Fruit fly (Drosophila melanogaster) whole organism, embryonic: ENCODE data around the gene CG31638.

Source experiments
- Abd-B ChIP-seq: fragments of 200-800 bp; sonication (Bioruptor generic); optimal IDR thresholded peaks from 2 replicates; lab custom pipeline; 2018; ENCODE audit warnings: missing biosample characterization, mild to moderate bottlenecking, missing genetic modification characterization, moderate library complexity
- Aef1 ChIP-seq: fragments of 200-800 bp; sonication (Bioruptor generic); IDR thresholded peaks from 3 replicates; pipeline ENCODE4 v1.3.6; 2022; ENCODE audit warnings: missing biosample characterization, missing genetic modification characterization
- Atf3 ChIP-seq: fragments of 200-800 bp; sonication (Bioruptor generic); optimal IDR thresholded peaks from 3 replicates; lab custom pipeline; 2016; ENCODE audit warnings: missing biosample characterization, missing genetic modification characterization
- C15 ChIP-seq: fragments of 200-800 bp; sonication (Bioruptor generic); IDR thresholded peaks from 3 replicates; pipeline ENCODE4 v1.3.6; 2022; ENCODE audit warnings: missing biosample characterization, missing genetic modification characterization
- CG10654 ChIP-seq: fragments of 200-800 bp; sonication (Bioruptor generic); optimal IDR thresholded peaks from 2 replicates; lab custom pipeline; 2016; ENCODE audit warnings: missing biosample characterization, missing genetic modification characterization
- CG12659 ChIP-seq: fragments of 200-800 bp; sonication (Bioruptor generic); optimal IDR thresholded peaks from 3 replicates; lab custom pipeline; 2017; ENCODE audit warnings: mild to moderate bottlenecking, missing biosample characterization, missing genetic modification reagents, missing genetic modification characterization
- CG16779 ChIP-seq: fragments of 200-800 bp; sonication (Bioruptor generic); IDR thresholded peaks from 2 replicates; pipeline ENCODE4 v1.3.6; 2022; ENCODE audit warnings: missing biosample characterization, missing genetic modification characterization
- CG17612 ChIP-seq: fragments of 200-800 bp; sonication (Bioruptor generic); IDR thresholded peaks from 2 replicates; pipeline ENCODE4 v1.3.6; 2022; ENCODE audit warnings: missing biosample characterization, missing genetic modification characterization
- CG17829 ChIP-seq: fragments of 200-800 bp; optimal IDR thresholded peaks from 2 replicates; lab custom pipeline; 2019; ENCODE audit warnings: missing biosample characterization, mild to moderate bottlenecking, missing genetic modification characterization, moderate library complexity
- CG2875 ChIP-seq: fragments of 200-800 bp; sonication (Bioruptor generic); optimal IDR thresholded peaks from 2 replicates; lab custom pipeline; 2017; ENCODE audit warnings: missing biosample characterization, mild to moderate bottlenecking, missing genetic modification characterization, missing genetic modification reagents
- CG30431 ChIP-seq: fragments of 200-800 bp; sonication (Bioruptor generic); optimal IDR thresholded peaks from 2 replicates; lab custom pipeline; 2017; ENCODE audit warnings: missing biosample characterization, missing genetic modification characterization
- CG31224 ChIP-seq: fragments of 200-800 bp; sonication (Bioruptor generic); IDR thresholded peaks from 2 replicates; pipeline ENCODE4 v1.3.6; 2022; ENCODE audit warnings: missing biosample characterization, missing genetic modification characterization
- CG6272 ChIP-seq: fragments of 200-800 bp; sonication (Bioruptor generic); IDR thresholded peaks from 2 replicates; pipeline ENCODE4 v1.3.6; 2022; ENCODE audit warnings: missing biosample characterization, missing genetic modification characterization
- CG6791 ChIP-seq: fragments of 200-800 bp; sonication (Bioruptor generic); IDR thresholded peaks from 3 replicates; pipeline ENCODE4 v1.3.6; 2022; ENCODE audit warnings: missing biosample characterization, missing genetic modification characterization; ENCODE audit not compliant: partially characterized antibody
- CG7271 ChIP-seq: fragments of 200-800 bp; sonication (Bioruptor generic); optimal IDR thresholded peaks from 2 replicates; lab custom pipeline; 2018; ENCODE audit warnings: missing biosample characterization, mild to moderate bottlenecking, missing genetic modification characterization, moderate library complexity
- CG7372 ChIP-seq: fragments of 200-800 bp; sonication (Bioruptor generic); IDR thresholded peaks from 2 replicates; pipeline ENCODE4 v1.3.6; 2022; ENCODE audit warnings: missing biosample characterization, missing genetic modification characterization
- CHES-1-like ChIP-seq: fragments of 200-800 bp; sonication (Bioruptor generic); optimal IDR thresholded peaks from 2 replicates; lab custom pipeline; 2016; ENCODE audit warnings: missing biosample characterization, missing genetic modification characterization
- CTCF ChIP-seq: fragments of 200-800 bp; sonication (Bioruptor generic); optimal IDR thresholded peaks from 2 replicates; lab custom pipeline; 2017; ENCODE audit warnings: missing biosample characterization, mild to moderate bottlenecking, missing genetic modification characterization, moderate library complexity
- CrebB ChIP-seq: fragments of 200-800 bp; sonication (Bioruptor generic); optimal IDR thresholded peaks from 3 replicates; lab custom pipeline; 2018; ENCODE audit warnings: missing biosample characterization, mild to moderate bottlenecking, missing genetic modification characterization
- Dp ChIP-seq: fragments of 200-800 bp; sonication (Bioruptor generic); optimal IDR thresholded peaks from 2 replicates; lab custom pipeline; 2018; ENCODE audit warnings: missing biosample characterization, mild to moderate bottlenecking, missing genetic modification characterization, moderate library complexity
- Drgx ChIP-seq: fragments of 200-800 bp; sonication (Bioruptor generic); IDR thresholded peaks from 2 replicates; pipeline ENCODE4 v1.3.6; 2022; ENCODE audit warnings: missing biosample characterization, missing genetic modification characterization
- E2f2 ChIP-seq: fragments of 200-800 bp; sonication (Bioruptor generic); IDR thresholded peaks from 2 replicates; pipeline ENCODE4 v1.3.6; 2022; ENCODE audit warnings: missing biosample characterization, missing genetic modification characterization
- Fer3 ChIP-seq: fragments of 200-800 bp; sonication (Bioruptor generic); optimal IDR thresholded peaks from 2 replicates; lab custom pipeline; 2018; ENCODE audit warnings: missing biosample characterization, mild to moderate bottlenecking, missing genetic modification characterization, moderate library complexity
- Hey ChIP-seq: fragments of 200-800 bp; sonication (Bioruptor generic); optimal IDR thresholded peaks from 3 replicates; lab custom pipeline; 2018; ENCODE audit warnings: missing biosample characterization, mild to moderate bottlenecking, missing genetic modification characterization
- HmgZ ChIP-seq: fragments of 200-800 bp; sonication (Bioruptor generic); optimal IDR thresholded peaks from 2 replicates; lab custom pipeline; 2018; ENCODE audit warnings: missing biosample characterization, mild to moderate bottlenecking, missing genetic modification characterization
- Hsf ChIP-seq: fragments of 200-800 bp; sonication (Bioruptor generic); optimal IDR thresholded peaks from 3 replicates; lab custom pipeline; 2016; ENCODE audit warnings: missing biosample characterization, missing genetic modification characterization
- Mad ChIP-seq: fragments of 200-800 bp; sonication (Bioruptor generic); optimal IDR thresholded peaks from 2 replicates; lab custom pipeline; 2016; ENCODE audit warnings: missing biosample characterization, missing genetic modification characterization
- Max ChIP-seq: fragments of 200-800 bp; sonication (Bioruptor generic); optimal IDR thresholded peaks from 2 replicates; lab custom pipeline; 2016; ENCODE audit warnings: missing biosample characterization, mild to moderate bottlenecking, missing genetic modification characterization
- Mrtf ChIP-seq: fragments of 200-800 bp; sonication (Bioruptor generic); IDR thresholded peaks from 3 replicates; pipeline ENCODE4 v1.3.6; 2022; ENCODE audit warnings: missing biosample characterization, missing genetic modification characterization
- Myb ChIP-seq: fragments of 200-800 bp; sonication (Bioruptor generic); optimal IDR thresholded peaks from 2 replicates; lab custom pipeline; 2016; ENCODE audit warnings: missing biosample characterization, missing genetic modification characterization
- Nf-YB ChIP-seq: fragments of 200-800 bp; sonication (Bioruptor generic); optimal IDR thresholded peaks from 3 replicates; lab custom pipeline; 2019; ENCODE audit warnings: missing biosample characterization, mild to moderate bottlenecking, missing genetic modification characterization, moderate library complexity
- TFAM ChIP-seq: fragments of 200-800 bp; sonication (Bioruptor generic); optimal IDR thresholded peaks from 2 replicates; lab custom pipeline; 2017; ENCODE audit warnings: missing biosample characterization, missing genetic modification characterization, inconsistent platforms
- Trl ChIP-seq, 3 experiments: fragments of >200 bp in 2 of 3; fragments of 200-800 bp in 1 of 3; sonication (Bioruptor generic) in 1 of 3; optimal IDR thresholded peaks; 2 replicates in 1 of 3; 3 replicates in 2 of 3; lab custom pipeline; 2016 to 2017; ENCODE audit warnings: missing biosample characterization in 1 of 3, missing genetic modification characterization in 1 of 3
- Vsx1 ChIP-seq: fragments of 200-800 bp; sonication (Bioruptor generic); optimal IDR thresholded peaks from 2 replicates; lab custom pipeline; 2017; ENCODE audit warnings: missing biosample characterization, mild to moderate bottlenecking, missing genetic modification characterization, missing genetic modification reagents
- YL-1 ChIP-seq: fragments of 200-800 bp; sonication (Bioruptor generic); optimal IDR thresholded peaks from 3 replicates; lab custom pipeline; 2017; ENCODE audit warnings: missing biosample characterization, mild to moderate bottlenecking, missing genetic modification characterization
- ash1 ChIP-seq: fragments of 200-800 bp; sonication (Bioruptor generic); optimal IDR thresholded peaks from 2 replicates; lab custom pipeline; 2018; ENCODE audit warnings: missing biosample characterization, mild to moderate bottlenecking, missing genetic modification characterization
- cas ChIP-seq: fragments of 200-800 bp; sonication (Bioruptor generic); IDR thresholded peaks from 2 replicates; pipeline ENCODE4 v1.3.6; 2022; ENCODE audit warnings: missing biosample characterization, missing genetic modification characterization
- cato ChIP-seq: fragments of 200-800 bp; sonication (Bioruptor generic); optimal IDR thresholded peaks from 2 replicates; lab custom pipeline; 2016; ENCODE audit warnings: missing biosample characterization, missing genetic modification characterization, borderline replicate concordance
- caup ChIP-seq: fragments of 200-800 bp; sonication (Bioruptor generic); optimal IDR thresholded peaks from 3 replicates; lab custom pipeline; 2017; ENCODE audit warnings: missing biosample characterization, mild to moderate bottlenecking, missing genetic modification characterization, moderate library complexity; ENCODE audit not compliant: severe bottlenecking
- croc ChIP-seq: fragments of 200-800 bp; sonication (Bioruptor generic); conservative IDR thresholded peaks from 3 replicates; pipeline ENCODE4 v1.3.6; 2022; ENCODE audit warnings: missing biosample characterization, missing genetic modification characterization
- dysf ChIP-seq: fragments of 200-800 bp; sonication (Bioruptor generic); IDR thresholded peaks from 3 replicates; pipeline ENCODE4 v1.3.6; 2022; ENCODE audit warnings: missing biosample characterization, missing genetic modification characterization
- esg ChIP-seq: fragments of 200-800 bp; sonication (Bioruptor generic); conservative IDR thresholded peaks from 2 replicates; pipeline ENCODE4 v1.3.6; 2022; ENCODE audit warnings: missing biosample characterization, missing genetic modification characterization
- fd102C ChIP-seq: fragments of 200-800 bp; sonication (Bioruptor generic); optimal IDR thresholded peaks from 2 replicates; lab custom pipeline; 2018; ENCODE audit warnings: missing biosample characterization, mild to moderate bottlenecking, missing genetic modification characterization, moderate library complexity
- fu2 ChIP-seq: fragments of 200-800 bp; sonication (Bioruptor generic); optimal IDR thresholded peaks from 2 replicates; lab custom pipeline; 2016; ENCODE audit warnings: missing biosample characterization, missing genetic modification characterization
- gem ChIP-seq: fragments of 200-800 bp; sonication (Bioruptor generic); optimal IDR thresholded peaks from 2 replicates; lab custom pipeline; 2019; ENCODE audit warnings: missing biosample characterization, mild to moderate bottlenecking, missing genetic modification characterization, moderate library complexity
- knrl ChIP-seq: fragments of 200-800 bp; sonication (Bioruptor generic); IDR thresholded peaks from 3 replicates; pipeline ENCODE4 v1.3.6; 2022; ENCODE audit warnings: missing biosample characterization, missing genetic modification characterization; ENCODE audit not compliant: partially characterized antibody
- lmd ChIP-seq: fragments of 200-800 bp; sonication (Bioruptor generic); IDR thresholded peaks from 2 replicates; pipeline ENCODE4 v1.3.6; 2022; ENCODE audit warnings: missing biosample characterization, missing genetic modification characterization
- otp ChIP-seq: fragments of 200-800 bp; sonication (Bioruptor generic); IDR thresholded peaks from 3 replicates; pipeline ENCODE4, ENCODE4 v1.3.6; 2022; ENCODE audit warnings: missing biosample characterization, missing genetic modification characterization
- p53 ChIP-seq: fragments of 200-800 bp; sonication (Bioruptor generic); optimal IDR thresholded peaks from 2 replicates; lab custom pipeline; 2016; ENCODE audit warnings: missing biosample characterization, missing genetic modification characterization
- so ChIP-seq: fragments of 200-800 bp; sonication (Bioruptor generic); IDR thresholded peaks from 3 replicates; pipeline ENCODE4 v1.3.6; 2022; ENCODE audit warnings: missing biosample characterization, missing genetic modification characterization
- sug ChIP-seq: fragments of 200-800 bp; optimal IDR thresholded peaks from 2 replicates; lab custom pipeline; 2019; ENCODE audit warnings: missing biosample characterization, mild to moderate bottlenecking, missing genetic modification characterization, moderate library complexity
- vfl ChIP-seq: fragments of 200-800 bp; sonication (Bioruptor generic); optimal IDR thresholded peaks from 2 replicates; lab custom pipeline; 2016; ENCODE audit warnings: missing biosample characterization, missing genetic modification characterization

Gene CG31638

DNA sequence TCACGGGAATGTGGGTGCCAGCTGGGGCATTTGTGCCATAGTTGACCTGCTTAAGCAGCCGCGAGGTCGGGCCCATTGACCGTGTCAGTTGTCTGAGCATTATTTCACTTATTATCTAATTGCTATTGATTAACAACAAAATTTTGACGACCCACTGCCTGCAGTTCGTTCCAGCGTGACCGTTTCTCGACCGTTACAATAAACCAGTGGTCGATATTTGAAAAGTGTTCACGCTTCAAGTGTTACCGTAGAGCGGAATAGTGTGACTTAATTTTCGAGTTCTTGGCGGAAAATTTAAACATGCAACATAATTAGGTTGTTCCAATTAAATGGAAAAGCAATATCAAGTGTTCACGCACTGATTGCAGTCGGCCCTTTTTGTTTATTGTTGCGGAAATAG lies 23.4 kb upstream of the CG31638 start, which contains the start of gene HemK1 (continued):
- TF ChIP-seq cato (GFP tag; lab: Kevin White, UChicago): no peak
- no peak for TF ChIP-seq lmd
- no peak for TF ChIP-seq CG16779
- TF ChIP-seq caup (GFP tag; lab: Kevin White, UChicago): no peak
- TF ChIP-seq Max (GFP tag; lab: Kevin White, UChicago): no peak
- TF ChIP-seq croc (GFP tag; lab: Robert Waterston, UW): no peak
- peak; percentile 15 for TF ChIP-seq CrebB (tag; lab: Kevin White, UChicago)
- no peak for TF ChIP-seq Hsf (GFP tag; lab: Kevin White, UChicago)
- peak; percentile 42 for TF ChIP-seq CTCF (GFP tag; lab: Kevin White, UChicago)
- no peak for TF ChIP-seq Fer3 (tag; lab: Kevin White, UChicago)
- TF ChIP-seq otp (GFP tag; lab: Robert Waterston, UW): no peak
- TF ChIP-seq gem (tag; lab: Kevin White, UChicago): no peak
- peak; percentile 4 for TF ChIP-seq p53
- no peak for TF ChIP-seq CG17612
- TF ChIP-seq CG30431 (GFP tag; lab: Kevin White, UChicago): no peak
- TF ChIP-seq HmgZ (tag; lab: Kevin White, UChicago): peak; percentile 78
- TF ChIP-seq CG7372 (GFP tag; lab: Robert Waterston, UW): no peak
- peak; percentile 69 for TF ChIP-seq YL-1 (GFP tag; lab: Kevin White, UChicago)
- TF ChIP-seq Abd-B (GFP tag; lab: Kevin White, UChicago): no peak
- peak; percentile 98 for TF ChIP-seq Dp (GFP tag; lab: Kevin White, UChicago)
- TF ChIP-seq Mrtf (GFP tag; lab: Robert Waterston, UW): no peak
- no peak for TF ChIP-seq TFAM (GFP tag; lab: Kevin White, UChicago)
- no peak for TF ChIP-seq dysf (GFP tag; lab: Robert Waterston, UW)
- peak; percentile 5 for TF ChIP-seq CG17829 (tag; lab: Kevin White, UChicago)
- no peak for TF ChIP-seq CG2875 (GFP tag; lab: Kevin White, UChicago)
- no peak for TF ChIP-seq CG10654 (GFP tag; lab: Kevin White, UChicago)
- no peak for TF ChIP-seq so (GFP tag; lab: Robert Waterston, UW)
- TF ChIP-seq ash1 (GFP tag; lab: Kevin White, UChicago): no peak
- no peak for TF ChIP-seq Atf3 (GFP tag; lab: Kevin White, UChicago)
- peak; percentile 88 for TF ChIP-seq Myb (GFP tag; lab: Kevin White, UChicago)
- no peak for TF ChIP-seq fd102C (GFP tag; lab: Kevin White, UChicago)
- no peak for TF ChIP-seq fu2
- no peak for TF ChIP-seq C15 (GFP tag; lab: Robert Waterston, UW)
- TF ChIP-seq Drgx (GFP tag; lab: Robert Waterston, UW): no peak
- TF ChIP-seq CG7271 (tag; lab: Kevin White, UChicago): no peak
- no peak for TF ChIP-seq vfl
- TF ChIP-seq CG6791: peak; percentile 42; the same call in 1 of the 3 replicates
- no peak for TF ChIP-seq esg (GFP tag; lab: Robert Waterston, UW)
- TF ChIP-seq Mad (GFP tag; lab: Kevin White, UChicago): no peak
- TF ChIP-seq CHES-1-like (GFP tag; lab: Kevin White, UChicago): peak; percentile 2
- no peak for TF ChIP-seq Vsx1 (GFP tag; lab: Kevin White, UChicago)
- TF ChIP-seq CG12659: peak; percentile 72
- no peak for TF ChIP-seq CG31224 (GFP tag; lab: Robert Waterston, UW)
- peak; percentile 97 for TF ChIP-seq E2f2
- peak; percentile 60 for TF ChIP-seq knrl
- no peak for TF ChIP-seq Trl (optimal IDR thresholded peaks at IDR 0.05; lab: Kevin White, UChicago)
- TF ChIP-seq Trl (GFP tag; optimal IDR thresholded peaks at IDR 0.05; lab: Kevin White, UChicago): no peak
- no peak for TF ChIP-seq cas
- TF ChIP-seq Aef1 (GFP tag; lab: Robert Waterston, UW): no peak
- peak; percentile 7 for TF ChIP-seq Nf-YB (GFP tag; lab: Kevin White, UChicago)
- peak; percentile 53 for TF ChIP-seq sug (tag; lab: Kevin White, UChicago)
- no peak for TF ChIP-seq CG6272 (GFP tag; lab: Robert Waterston, UW)
- no peak for TF ChIP-seq Hey (tag; lab: Kevin White, UChicago)
